Fruit fly (Drosophila melanogaster): ENCODE data around the gene CG12605.

The CG12605 gene

dm6 chr3L:3928205-3928942 is 36.2 kb downstream of the CG12605 start (continued):
- TF ChIP-seq mirr (GFP tag; optimal IDR thresholded peaks at IDR 0.05) = peak; percentile 93
- peak; percentile 96 for TF ChIP-seq Atf6 (GFP tag; IDR thresholded peaks at IDR 0.05)
- peak; percentile 47; the same call in 1 of the 2 replicates for TF ChIP-seq dimm (GFP tag; IDR thresholded peaks at IDR 0.05)
- TF ChIP-seq Optix (GFP tag; IDR thresholded peaks at IDR 0.05) = peak; percentile 77; the same call in 2 of the 3 replicates

- TF ChIP-seq Ets65A (GFP tag) (peak; percentile 59), Med (GFP tag) (peak; percentile 65), sr (GFP tag; IDR thresholded peaks at IDR 0.05) (no peak), CG6813 (GFP tag; optimal IDR thresholded peaks at IDR 0.05) (no peak)
Observed at dm6 chr3L:3927462-3927861, 37.1 kb downstream of the CG12605 start.

- TF ChIP-seq Deaf1 (tag; optimal IDR thresholded peaks at IDR 0.05) (peak; percentile 75), Trl (optimal IDR thresholded peaks at IDR 0.05) (peak; percentile 16 to 49), Trl (GFP tag; optimal IDR thresholded peaks at IDR 0.05) (no peak), cg (GFP tag; optimal IDR thresholded peaks at IDR 0.05) (peak; percentile 0), Pdp1 (GFP tag; optimal IDR thresholded peaks at IDR 0.05) (peak in 1 of 2 experiments; percentile 65), lab (GFP tag; optimal IDR thresholded peaks at IDR 0.05) (no peak), psq (GFP tag; optimal IDR thresholded peaks at IDR 0.05) (peak; percentile 34), CG9817 (tag; optimal IDR thresholded peaks at IDR 0.05) (no peak), CG6813 (GFP tag; optimal IDR thresholded peaks at IDR 0.05) (no peak), wek (GFP tag; optimal IDR thresholded peaks at IDR 0.05) (no peak)
Observed at dm6 chr3L:3926191-3926765, 38.3 kb downstream of the CG12605 start.

- TF ChIP-seq jing (GFP tag; optimal IDR thresholded peaks at IDR 0.05) (no peak), CG43689 (GFP tag; IDR thresholded peaks at IDR 0.05) (no peak), Antp (GFP tag; optimal IDR thresholded peaks at IDR 0.05) (no peak), ERR (GFP tag; optimal IDR thresholded peaks at IDR 0.05) (no peak), CG12299 (tag; optimal IDR thresholded peaks at IDR 0.05) (no peak), CG14965 (GFP tag; optimal IDR thresholded peaks at IDR 0.05; ENCODE audit: borderline replicate concordance) (no peak), pb (GFP tag; optimal IDR thresholded peaks at IDR 0.05) (no peak), CG13287 (GFP tag; IDR thresholded peaks at IDR 0.05; ENCODE audit: partially characterized antibody) (no peak), Hr3 (GFP tag; optimal IDR thresholded peaks at IDR 0.05) (no peak), Rfx (GFP tag; IDR thresholded peaks at IDR 0.05) (peak; percentile 36; the same call in 1 of the 2 replicates), gt (GFP tag; IDR thresholded peaks at IDR 0.05) (no peak), ci (GFP tag; IDR thresholded peaks at IDR 0.05) (no peak), CG9876 (GFP tag; optimal IDR thresholded peaks at IDR 0.05) (no peak), CG2678 (tag; optimal IDR thresholded peaks at IDR 0.05) (no peak), ato (GFP tag; IDR thresholded peaks at IDR 0.05; ENCODE audit: partially characterized antibody) (no peak), ab (GFP tag; optimal IDR thresholded peaks at IDR 0.05) (no peak), CG9817 (tag; optimal IDR thresholded peaks at IDR 0.05) (no peak), CG4617 (GFP tag; optimal IDR thresholded peaks at IDR 0.05; ENCODE audit: borderline replicate concordance) (no peak), D (optimal IDR thresholded peaks at IDR 0.05) (no peak), D (GFP tag; optimal IDR thresholded peaks at IDR 0.05) (no peak), Ets65A (GFP tag) (no peak), Lim3 (GFP tag; IDR thresholded peaks at IDR 0.05) (no peak), CG18599 (GFP tag; optimal IDR thresholded peaks at IDR 0.05) (peak; percentile 17), lab (GFP tag; optimal IDR thresholded peaks at IDR 0.05) (peak; percentile 41), Nf-YA (GFP tag; IDR thresholded peaks at IDR 0.05) (no peak), Nf-YB (GFP tag; optimal IDR thresholded peaks at IDR 0.05) (no peak), eve (GFP tag; optimal IDR thresholded peaks at IDR 0.05) (no peak), sc (optimal IDR thresholded peaks at IDR 0.05) (no peak), sc (GFP tag; optimal IDR thresholded peaks at IDR 0.05) (no peak), ewg (GFP tag; optimal IDR thresholded peaks at IDR 0.05) (no peak), cato (GFP tag; optimal IDR thresholded peaks at IDR 0.05; ENCODE audit: borderline replicate concordance) (no peak)
Observed at dm6 chr3L:3925487-3925886, 39.1 kb downstream of the CG12605 start.
